Fruit fly (Drosophila melanogaster): Measurements from ENCODE around the gene CG31668.
A peak's percentile ranks its signal among the peaks of the same experiment; 100 is the strongest.

CG31668 gene

dm6 chr2L:2189100-2189499 lies 16.9 kb downstream of the CG31668 start (continued):
- TF ChIP-seq CG3163 (GFP tag; optimal IDR thresholded peaks at IDR 0.05) (peak; percentile 4), twi (tag; optimal IDR thresholded peaks at IDR 0.05) (peak; percentile 70), CG14710 (tag; optimal IDR thresholded peaks at IDR 0.05) (peak; percentile 85), CG10321 (GFP tag; IDR thresholded peaks at IDR 0.05) (no peak), CG13624 (GFP tag; optimal IDR thresholded peaks at IDR 0.05) (peak; percentile 7), Dp (GFP tag; optimal IDR thresholded peaks at IDR 0.05) (no peak), CG18262 (tag; optimal IDR thresholded peaks at IDR 0.05) (peak; percentile 90), nau (GFP tag; optimal IDR thresholded peaks at IDR 0.05) (no peak), CoRest (tag; optimal IDR thresholded peaks at IDR 0.05) (peak; percentile 68), CG7839 (tag; optimal IDR thresholded peaks at IDR 0.05) (peak; percentile 71), CG2129 (GFP tag; IDR thresholded peaks at IDR 0.05; ENCODE audit: partially characterized antibody) (no peak), CG10209 (GFP tag; optimal IDR thresholded peaks at IDR 0.05) (peak; percentile 67), fru (optimal IDR thresholded peaks at IDR 0.05) (no peak), CG11504 (tag; optimal IDR thresholded peaks at IDR 0.05) (peak; percentile 56), chn (GFP tag; optimal IDR thresholded peaks at IDR 0.05) (peak; percentile 79), CG15011 (GFP tag; optimal IDR thresholded peaks at IDR 0.05) (peak; percentile 25), Ets65A (GFP tag) (peak; percentile 93), gsb-n (tag; optimal IDR thresholded peaks at IDR 0.05) (peak; percentile 83), CTCF (GFP tag; optimal IDR thresholded peaks at IDR 0.05) (no peak), trem (tag; optimal IDR thresholded peaks at IDR 0.05) (peak; percentile 75), CG17359 (tag; optimal IDR thresholded peaks at IDR 0.05) (peak; percentile 62), Tbp (GFP tag; optimal IDR thresholded peaks at IDR 0.05) (no peak), CG12299 (tag; optimal IDR thresholded peaks at IDR 0.05) (no peak), Gug (GFP tag; IDR thresholded peaks at IDR 0.05) (peak; percentile 55; the same call in 2 of the 4 replicates), lbe (GFP tag; optimal IDR thresholded peaks at IDR 0.05) (peak; percentile 6), unc-4 (GFP tag; IDR thresholded peaks at IDR 0.05; ENCODE audit: partially characterized antibody) (no peak), CG4730 (GFP tag; IDR thresholded peaks at IDR 0.05) (0 out of 2 replicates have a peak, but pooled peaks have one; percentile 21), CG17568 (GFP tag; optimal IDR thresholded peaks at IDR 0.05) (peak; percentile 14), CG4707 (GFP tag; optimal IDR thresholded peaks at IDR 0.05) (peak; percentile 42), CG16813 (GFP tag; IDR thresholded peaks at IDR 0.05; ENCODE audit: partially characterized antibody) (no peak), ac (GFP tag; optimal IDR thresholded peaks at IDR 0.05) (peak; percentile 51), CG4617 (GFP tag; optimal IDR thresholded peaks at IDR 0.05; ENCODE audit: borderline replicate concordance) (peak; percentile 4), CG6791 (GFP tag; IDR thresholded peaks at IDR 0.05; ENCODE audit: partially characterized antibody) (no peak), Hr3 (GFP tag; optimal IDR thresholded peaks at IDR 0.05) (peak; percentile 56), Atf3 (GFP tag; optimal IDR thresholded peaks at IDR 0.05) (peak; percentile 60), CG3065 (GFP tag; optimal IDR thresholded peaks at IDR 0.05) (peak; percentile 62), ATbp (GFP tag; optimal IDR thresholded peaks at IDR 0.05) (peak; percentile 62), corto (GFP tag; optimal IDR thresholded peaks at IDR 0.05) (no peak), CG14441 (GFP tag; IDR thresholded peaks at IDR 0.05) (0 out of 2 replicates have a peak, but pooled peaks have one; percentile 7), gcm (GFP tag; optimal IDR thresholded peaks at IDR 0.05) (peak; percentile 74), Sox100B (GFP tag; optimal IDR thresholded peaks at IDR 0.05) (peak; percentile 53), dati (GFP tag; IDR thresholded peaks at IDR 0.05) (no peak), CG7556 (GFP tag; optimal IDR thresholded peaks at IDR 0.05) (peak; percentile 61), nom (GFP tag; optimal IDR thresholded peaks at IDR 0.05) (peak; percentile 10), CG11093 (GFP tag; IDR thresholded peaks at IDR 0.05) (0 out of 3 replicates have a peak, but pooled peaks have one; percentile 39), CG6654 (GFP tag; optimal IDR thresholded peaks at IDR 0.05) (peak; percentile 28), org-1 (GFP tag; optimal IDR thresholded peaks at IDR 0.05) (peak; percentile 21), CG1233 (GFP tag; optimal IDR thresholded peaks at IDR 0.05) (peak; percentile 50), CG10654 (GFP tag; optimal IDR thresholded peaks at IDR 0.05) (peak; percentile 64), dysf (GFP tag; IDR thresholded peaks at IDR 0.05) (peak; percentile 31; the same call in 1 of the 3 replicates), CrebB (tag; optimal IDR thresholded peaks at IDR 0.05) (no peak)
